Worm (Caenorhabditis elegans) whole organism, mixed stage, embryonic: ENCODE results near the gene AC7.3.

Experiments
- ces-1 ChIP-seq: fragments of 150-350 bp; optimal IDR thresholded peaks from 2 replicates; lab custom pipeline; 2014; ENCODE audit warnings: missing biosample characterization, missing genetic modification reagents, missing genetic modification characterization
- elt-1 ChIP-seq: sonication (generic microtip); optimal IDR thresholded peaks from 2 replicates; lab custom pipeline; 2017; ENCODE audit warnings: missing genetic modification characterization, mild to moderate bottlenecking, missing compliant biosample characterization, antibody characterized with exemption, moderate library complexity, borderline replicate concordance; ENCODE audit not compliant: insufficient read depth
- pha-4 ChIP-seq: fragments of 150-350 bp; optimal IDR thresholded peaks from 2 replicates; lab custom pipeline; 2018; ENCODE audit warnings: missing biosample characterization, missing genetic modification reagents, missing genetic modification characterization
- zip-8 ChIP-seq: fragments of 150-350 bp; optimal IDR thresholded peaks from 2 replicates; lab custom pipeline; 2014; ENCODE audit warnings: missing biosample characterization, missing genetic modification characterization
- ztf-11 ChIP-seq: fragments of 150-350 bp; optimal IDR thresholded peaks from 2 replicates; lab custom pipeline; 2014; ENCODE audit warnings: missing biosample characterization, missing genetic modification characterization

AC7.3 gene

ce11 chrIV:5157226-5157625, 45.6 kb downstream of the AC7.3 start, which contains the start of gene C24D10.49:
C24D10.49 (minus strand) TSS chrIV:5157326.
- no peak for TF ChIP-seq pha-4 (tag; lab: Kevin White, UChicago)
- TF ChIP-seq zip-8, result peak; percentile 58

- peak; percentile 22 for TF ChIP-seq ces-1 (GFP tag; lab: Kevin White, UChicago)
- TF ChIP-seq elt-1 (tag; lab: Kevin White, UChicago), result peak; percentile 37
- no peak for TF ChIP-seq ztf-11 (tag; lab: Kevin White, UChicago)
Observed at ce11 chrIV:5160171-5160570, 48.5 kb downstream of the AC7.3 start, which contains the start of the genes C24D10.6 and C24D10.4. C24D10.6 (minus strand) TSS chrIV:5160248. C24D10.4 (plus strand) TSS chrIV:5160522.
